Fruit fly (Drosophila melanogaster): ENCODE data around the gene Cyp4d2.

DNA sequence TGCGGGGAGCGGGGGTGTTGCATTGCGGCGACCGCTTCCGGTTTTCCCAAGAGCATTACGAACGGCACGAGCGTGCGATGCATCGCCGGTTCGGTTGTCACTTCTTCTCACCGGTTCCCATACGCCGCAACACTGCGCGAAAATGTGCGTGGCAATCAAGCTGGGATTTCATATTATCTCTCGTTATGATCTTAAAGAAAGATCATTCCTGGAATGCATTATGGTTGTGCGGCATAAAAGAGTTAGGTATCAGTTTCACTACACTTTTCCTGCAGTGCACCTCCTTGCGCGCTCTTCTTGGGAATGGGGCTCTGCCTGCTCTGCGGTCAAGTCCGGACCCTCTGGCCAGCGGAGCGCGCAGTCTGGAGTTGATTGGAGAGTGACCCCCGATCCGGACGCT lies 9.7 kb upstream of the Cyp4d2 start:
- no peak for TF ChIP-seq gl (tag; optimal IDR thresholded peaks at IDR 0.05)
- TF ChIP-seq rn (GFP tag; IDR thresholded peaks at IDR 0.05) = peak; percentile 49; the same call in 1 of the 2 replicates
- no peak for TF ChIP-seq CG8159 (tag; optimal IDR thresholded peaks at IDR 0.05)
- TF ChIP-seq CG9948 (tag; optimal IDR thresholded peaks at IDR 0.05) = no peak
- TF ChIP-seq Pif1A (GFP tag; optimal IDR thresholded peaks at IDR 0.05) = no peak
- no peak for TF ChIP-seq CG13204 (GFP tag; optimal IDR thresholded peaks at IDR 0.05)
- TF ChIP-seq D1 (tag; optimal IDR thresholded peaks at IDR 0.05) = no peak
- no peak for TF ChIP-seq CG14655 (GFP tag; optimal IDR thresholded peaks at IDR 0.05)
- TF ChIP-seq CG15710 (tag; optimal IDR thresholded peaks at IDR 0.05) = no peak
- TF ChIP-seq CG12605 (GFP tag; IDR thresholded peaks at IDR 0.05) = peak; percentile 64
- 0 out of 2 replicates have a peak, but pooled peaks have one; percentile 47 for TF ChIP-seq CG10348 (GFP tag; IDR thresholded peaks at IDR 0.05)
- peak; percentile 80 for TF ChIP-seq CG8301 (tag; optimal IDR thresholded peaks at IDR 0.05)
